Worm (Caenorhabditis elegans): ENCODE data around the gene gst-4.

ce11 chrIV:10144909-10145308 is 2.9 kb downstream of the gst-4 start:
- TF ChIP-seq flt-1 (GFP tag; IDR thresholded peaks at IDR 0.05) = no peak
- TF ChIP-seq T22C8.4 (GFP tag; IDR thresholded peaks at IDR 0.05) = no peak

Data from whole organism, midembryonic.